Fruit fly (Drosophila melanogaster): ENCODE measurements around the gene CG4194.

CG4194 gene

DNA sequence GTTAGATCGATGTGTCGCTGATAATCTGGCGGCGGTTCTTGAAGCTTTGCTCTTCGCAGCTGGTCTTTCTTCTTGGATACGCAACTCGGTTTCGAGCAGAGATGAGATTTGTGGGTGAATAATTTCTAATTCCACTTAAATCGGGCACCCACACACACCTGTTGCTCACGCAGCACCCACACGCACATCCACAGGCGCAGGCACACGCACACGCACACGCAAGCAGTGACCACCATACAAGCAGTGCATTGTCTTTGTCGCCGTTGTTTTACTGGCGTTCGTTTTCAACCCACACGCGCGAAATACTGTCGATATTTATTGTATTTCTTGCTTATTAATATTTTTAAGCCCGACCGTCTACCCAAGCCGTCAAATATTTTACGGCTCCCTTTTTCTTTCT, 27.9 kb downstream of the CG4194 start:
- TF ChIP-seq Rel (GFP tag; optimal IDR thresholded peaks at IDR 0.05) (no peak), Rel (tag; optimal IDR thresholded peaks at IDR 0.05) (no peak), Abd-B (GFP tag; optimal IDR thresholded peaks at IDR 0.05) (no peak), tai (GFP tag; optimal IDR thresholded peaks at IDR 0.05) (no peak), CG32264 (GFP tag; optimal IDR thresholded peaks at IDR 0.05) (no peak), dl (GFP tag; optimal IDR thresholded peaks at IDR 0.05; ENCODE audit: insufficient read depth in 1 of 2, partially characterized antibody in 2 of 2) (no peak), sage (GFP tag; optimal IDR thresholded peaks at IDR 0.05) (no peak), woc (GFP tag; optimal IDR thresholded peaks at IDR 0.05) (no peak)

DNA sequence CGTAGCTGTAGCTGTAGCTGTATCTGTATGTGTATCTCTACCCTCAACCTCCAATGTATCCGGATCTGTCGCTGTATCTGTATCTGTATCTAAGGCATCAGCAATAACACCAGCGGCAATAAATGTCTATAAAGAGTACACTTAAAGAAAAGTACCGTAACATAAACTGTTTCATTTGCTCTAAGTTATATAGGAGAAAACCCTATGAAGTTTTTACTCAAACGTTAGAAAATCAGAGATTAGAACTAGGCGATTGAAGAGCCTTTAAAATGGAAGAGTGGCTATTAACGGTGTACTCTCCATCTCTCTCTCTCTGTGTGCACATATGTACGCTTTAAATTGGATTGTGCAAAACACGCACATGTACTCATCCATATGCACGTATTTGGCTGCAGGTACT, 29.9 kb downstream of the CG4194 start:
- TF ChIP-seq GATAd (GFP tag; optimal IDR thresholded peaks at IDR 0.05): no peak
- TF ChIP-seq sv (GFP tag; optimal IDR thresholded peaks at IDR 0.05): no peak
- no peak for TF ChIP-seq rgr (GFP tag; optimal IDR thresholded peaks at IDR 0.05)
- no peak for TF ChIP-seq jim (GFP tag; optimal IDR thresholded peaks at IDR 0.05)
- TF ChIP-seq h (GFP tag; optimal IDR thresholded peaks at IDR 0.05): no peak

dm6 chrX:2103859-2104258, 35.5 kb downstream of the CG4194 start:
- TF ChIP-seq foxo (GFP tag; optimal IDR thresholded peaks at IDR 0.05) (no peak), fru (GFP tag; optimal IDR thresholded peaks at IDR 0.05) (no peak), rgr (GFP tag; optimal IDR thresholded peaks at IDR 0.05) (no peak), OdsH (GFP tag; optimal IDR thresholded peaks at IDR 0.05) (no peak), psq (GFP tag; optimal IDR thresholded peaks at IDR 0.05) (no peak), Hr78 (GFP tag; optimal IDR thresholded peaks at IDR 0.05) (no peak), Jra (GFP tag; optimal IDR thresholded peaks at IDR 0.05) (no peak), jim (GFP tag; optimal IDR thresholded peaks at IDR 0.05) (no peak), HLH106 (tag; optimal IDR thresholded peaks at IDR 0.05) (no peak), Rel (GFP tag; optimal IDR thresholded peaks at IDR 0.05) (no peak), Rel (tag; optimal IDR thresholded peaks at IDR 0.05) (no peak), h (GFP tag; optimal IDR thresholded peaks at IDR 0.05) (no peak), Hr83 (GFP tag; optimal IDR thresholded peaks at IDR 0.05; ENCODE audit: poor library complexity, severe bottlenecking) (no peak), dl (GFP tag; optimal IDR thresholded peaks at IDR 0.05; ENCODE audit: insufficient read depth in 1 of 2, partially characterized antibody in 2 of 2) (no peak), woc (GFP tag; optimal IDR thresholded peaks at IDR 0.05) (no peak), sv (GFP tag; optimal IDR thresholded peaks at IDR 0.05) (no peak), Dfd (GFP tag; optimal IDR thresholded peaks at IDR 0.05) (no peak)

dm6 chrX:2104365-2104764, 36.0 kb downstream of the CG4194 start:
- TF ChIP-seq Sp1 (GFP tag; optimal IDR thresholded peaks at IDR 0.05): no peak
- no peak for TF ChIP-seq foxo (GFP tag; optimal IDR thresholded peaks at IDR 0.05)
- no peak for TF ChIP-seq Jra (GFP tag; optimal IDR thresholded peaks at IDR 0.05)
- TF ChIP-seq fru (GFP tag; optimal IDR thresholded peaks at IDR 0.05): no peak
- no peak for TF ChIP-seq sage (GFP tag; optimal IDR thresholded peaks at IDR 0.05)
- no peak for TF ChIP-seq Hr83 (GFP tag; optimal IDR thresholded peaks at IDR 0.05; ENCODE audit: poor library complexity, severe bottlenecking)
- no peak for TF ChIP-seq dl (GFP tag; optimal IDR thresholded peaks at IDR 0.05; ENCODE audit: insufficient read depth in 1 of 2, partially characterized antibody in 2 of 2)
- no peak for TF ChIP-seq lola (GFP tag; optimal IDR thresholded peaks at IDR 0.05)
- no peak for TF ChIP-seq CG32264 (GFP tag; optimal IDR thresholded peaks at IDR 0.05)

- TF ChIP-seq pan (optimal IDR thresholded peaks at IDR 0.05) (no peak), Abd-B (GFP tag; optimal IDR thresholded peaks at IDR 0.05) (no peak), lola (GFP tag; optimal IDR thresholded peaks at IDR 0.05) (no peak), Hr83 (GFP tag; optimal IDR thresholded peaks at IDR 0.05; ENCODE audit: poor library complexity, severe bottlenecking) (no peak), CrebA (GFP tag; optimal IDR thresholded peaks at IDR 0.05; ENCODE audit: borderline replicate concordance) (no peak), Hr78 (GFP tag; optimal IDR thresholded peaks at IDR 0.05) (no peak), brk (GFP tag; optimal IDR thresholded peaks at IDR 0.05) (no peak), sv (GFP tag; optimal IDR thresholded peaks at IDR 0.05) (no peak), Rel (GFP tag; optimal IDR thresholded peaks at IDR 0.05) (no peak), Rel (tag; optimal IDR thresholded peaks at IDR 0.05) (no peak), Dif (GFP tag; optimal IDR thresholded peaks at IDR 0.05; ENCODE audit: partially characterized antibody) (no peak), rgr (GFP tag; optimal IDR thresholded peaks at IDR 0.05) (no peak), br (GFP tag; optimal IDR thresholded peaks at IDR 0.05) (no peak)
Measured at dm6 chrX:2106367-2106766, 38.0 kb downstream of the CG4194 start.

All from whole organism, wandering third instar larva.